In the genomic region with DNA sequence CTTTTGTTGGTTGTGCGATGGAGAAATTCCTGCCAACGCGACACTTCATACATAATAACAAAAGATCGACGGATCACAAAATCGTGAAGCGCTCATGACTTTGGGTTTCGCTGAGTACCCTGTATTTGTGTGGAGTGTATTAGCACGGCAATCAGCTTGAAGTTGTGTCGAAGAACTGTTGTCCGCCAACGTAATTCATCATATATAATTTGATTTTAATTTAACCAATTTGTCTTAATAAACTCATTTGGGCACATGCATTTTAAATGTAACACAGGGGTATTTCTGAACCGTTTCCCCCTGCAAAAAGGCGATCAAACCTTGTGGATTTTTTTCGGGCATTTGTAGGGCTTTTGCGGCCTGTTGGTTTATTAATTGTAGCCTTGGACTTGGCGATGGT, we compare ENCODE assay signal across 1 fruit fly cellular context.
TF ChIP-seq lines count a peak whose summit lies in the region.

No protein-coding gene starts in this region.

TF ChIP-seq in whole organism, embryonic, 481 proteins besides CTCF, POLR2A, EP300 and RAD21 (continued from another document):
- TF ChIP-seq Ada2b (GFP tag; IDR thresholded peaks at IDR 0.05; lab: Robert Waterston, UW) (peak; percentile 61; the same call in 1 of the 2 replicates), CG4404 (GFP tag; IDR thresholded peaks at IDR 0.05; lab: Robert Waterston, UW) (0 out of 2 replicates have a peak, but pooled peaks have one; percentile 8), CG16863 (GFP tag; optimal IDR thresholded peaks at IDR 0.05; lab: Kevin White, UChicago) (peak; percentile 3), sqz (GFP tag; optimal IDR thresholded peaks at IDR 0.05; lab: Kevin White, UChicago) (no peak), p53 (GFP tag; optimal IDR thresholded peaks at IDR 0.05; lab: Kevin White, UChicago) (no peak), grau (tag; optimal IDR thresholded peaks at IDR 0.05; lab: Kevin White, UChicago) (peak; percentile 3), CG12744 (GFP tag; optimal IDR thresholded peaks at IDR 0.05; lab: Kevin White, UChicago) (no peak), CG7839 (tag; optimal IDR thresholded peaks at IDR 0.05; lab: Kevin White, UChicago) (peak; percentile 23), PHDP (tag; optimal IDR thresholded peaks at IDR 0.05; lab: Kevin White, UChicago) (peak; percentile 18), CG31224 (GFP tag; IDR thresholded peaks at IDR 0.05; lab: Robert Waterston, UW) (0 out of 2 replicates have a peak, but pooled peaks have one; percentile 7), chn (GFP tag; optimal IDR thresholded peaks at IDR 0.05; lab: Kevin White, UChicago) (peak; percentile 59), CG8290 (GFP tag; optimal IDR thresholded peaks at IDR 0.05; lab: Kevin White, UChicago) (no peak), CG8290 (tag; optimal IDR thresholded peaks at IDR 0.05; lab: Kevin White, UChicago) (peak in 1 of 2 experiments; percentile 31), CG6854 (GFP tag; optimal IDR thresholded peaks at IDR 0.05; lab: Kevin White, UChicago) (no peak), unpg (GFP tag; optimal IDR thresholded peaks at IDR 0.05; lab: Kevin White, UChicago) (peak; percentile 11), CG17361 (GFP tag; IDR thresholded peaks at IDR 0.05; lab: Robert Waterston, UW) (0 out of 3 replicates have a peak, but pooled peaks have one; percentile 18), CG17912 (GFP tag; optimal IDR thresholded peaks at IDR 0.05; lab: Kevin White, UChicago) (no peak), CG7372 (GFP tag; IDR thresholded peaks at IDR 0.05; lab: Robert Waterston, UW) (no peak), CG3065 (GFP tag; optimal IDR thresholded peaks at IDR 0.05; lab: Kevin White, UChicago) (no peak), gem (tag; optimal IDR thresholded peaks at IDR 0.05; lab: Kevin White, UChicago) (peak; percentile 47), lov (optimal IDR thresholded peaks at IDR 0.05; lab: Kevin White, UChicago) (no peak), lov (GFP tag; IDR thresholded peaks at IDR 0.05; lab: Robert Waterston, UW) (peak; percentile 56; the same call in 1 of the 3 replicates), CG17328 (GFP tag; IDR thresholded peaks at IDR 0.05; lab: Robert Waterston, UW) (peak; percentile 52; the same call in 1 of the 2 replicates), z (GFP tag; IDR thresholded peaks at IDR 0.05; lab: Robert Waterston, UW) (no peak), sens (GFP tag; lab: Kevin White, UChicago) (peak; percentile 85), CG11504 (tag; optimal IDR thresholded peaks at IDR 0.05; lab: Kevin White, UChicago) (peak; percentile 39), Blimp-1 (GFP tag; optimal IDR thresholded peaks at IDR 0.05; lab: Kevin White, UChicago) (peak; percentile 23), Chrac-16 (GFP tag; optimal IDR thresholded peaks at IDR 0.05; lab: Kevin White, UChicago) (peak; percentile 3), vvl (GFP tag; IDR thresholded peaks at IDR 0.05; lab: Robert Waterston, UW) (peak; percentile 25; the same call in 1 of the 2 replicates), corto (GFP tag; optimal IDR thresholded peaks at IDR 0.05; lab: Kevin White, UChicago) (peak; percentile 34), Pdp1 (GFP tag; optimal IDR thresholded peaks at IDR 0.05; lab: Kevin White, UChicago) (peak in 1 of 2 experiments; percentile 12), CG13775 (GFP tag; optimal IDR thresholded peaks at IDR 0.05; lab: Kevin White, UChicago) (peak; percentile 16), stc (GFP tag; IDR thresholded peaks at IDR 0.05; lab: Robert Waterston, UW) (0 out of 2 replicates have a peak, but pooled peaks have one; percentile 22)
